Worm (Caenorhabditis elegans) whole organism, mixed stage, embryonic: ENCODE results near the gene F59A6.3.

Source experiments
- bed-3 ChIP-seq: fragments of 200-800 bp; sonication (Bioruptor generic); optimal IDR thresholded peaks from 3 replicates; lab custom pipeline; 2018; ENCODE audit warnings: mild to moderate bottlenecking, missing genetic modification characterization, moderate library complexity, missing compliant biosample characterization
- blmp-1 ChIP-seq: fragments of 150-350 bp; optimal IDR thresholded peaks from 2 replicates; lab custom pipeline; 2014; ENCODE audit warnings: missing biosample characterization, missing genetic modification characterization
- ceh-39 ChIP-seq: fragments of 150-350 bp; optimal IDR thresholded peaks from 2 replicates; lab custom pipeline; 2014; ENCODE audit warnings: missing biosample characterization, missing genetic modification characterization
- ceh-43 ChIP-seq: fragments of 200-800 bp; sonication (Bioruptor generic); optimal IDR thresholded peaks from 2 replicates; lab custom pipeline; 2018; ENCODE audit warnings: mild to moderate bottlenecking, missing genetic modification characterization, moderate library complexity, missing compliant biosample characterization
- ceh-83 ChIP-seq: fragments of 200-800 bp; sonication (Bioruptor generic); optimal IDR thresholded peaks from 2 replicates; lab custom pipeline; 2018; ENCODE audit warnings: mild to moderate bottlenecking, missing genetic modification characterization, missing compliant biosample characterization
- ces-1 ChIP-seq: fragments of 150-350 bp; optimal IDR thresholded peaks from 2 replicates; lab custom pipeline; 2014; ENCODE audit warnings: missing biosample characterization, missing genetic modification reagents, missing genetic modification characterization
- cnd-1 ChIP-seq: fragments of 200-800 bp; sonication (Bioruptor generic); optimal IDR thresholded peaks from 2 replicates; lab custom pipeline; 2018; ENCODE audit warnings: mild to moderate bottlenecking, missing genetic modification characterization, missing compliant biosample characterization
- drap-1 ChIP-seq: fragments of 200-800 bp; sonication (Bioruptor generic); optimal IDR thresholded peaks from 3 replicates; lab custom pipeline; 2018; ENCODE audit warnings: mild to moderate bottlenecking, missing genetic modification characterization, missing compliant biosample characterization
- elt-1 ChIP-seq: sonication (generic microtip); optimal IDR thresholded peaks from 2 replicates; lab custom pipeline; 2017; ENCODE audit warnings: missing genetic modification characterization, mild to moderate bottlenecking, missing compliant biosample characterization, antibody characterized with exemption, moderate library complexity, borderline replicate concordance; ENCODE audit not compliant: insufficient read depth
- elt-3 ChIP-seq: fragments of 150-350 bp; optimal IDR thresholded peaks from 2 replicates; lab custom pipeline; 2014; ENCODE audit warnings: missing biosample characterization, missing genetic modification characterization
- flh-1 ChIP-seq: fragments of 200-800 bp; sonication (Bioruptor generic); optimal IDR thresholded peaks from 2 replicates; lab custom pipeline; 2018; ENCODE audit warnings: mild to moderate bottlenecking, missing genetic modification characterization, moderate library complexity, missing compliant biosample characterization
- ham-2 ChIP-seq: fragments of 200-800 bp; sonication (Bioruptor generic); optimal IDR thresholded peaks from 2 replicates; lab custom pipeline; 2018; ENCODE audit warnings: mild to moderate bottlenecking, missing genetic modification characterization, missing compliant biosample characterization
- hlh-1 ChIP-seq: fragments of 150-350 bp; optimal IDR thresholded peaks from 2 replicates; lab custom pipeline; 2014; ENCODE audit warnings: missing biosample characterization, missing genetic modification reagents, missing genetic modification characterization
- lin-13 ChIP-seq: fragments of 150-350 bp; optimal IDR thresholded peaks from 2 replicates; lab custom pipeline; 2014; ENCODE audit warnings: missing biosample characterization, missing genetic modification characterization
- lin-32 ChIP-seq: fragments of 200-800 bp; sonication (Bioruptor generic); optimal IDR thresholded peaks from 2 replicates; lab custom pipeline; 2018; ENCODE audit warnings: mild to moderate bottlenecking, missing genetic modification characterization, missing compliant biosample characterization
- lsy-2 ChIP-seq: fragments of 150-350 bp; optimal IDR thresholded peaks from 2 replicates; lab custom pipeline; 2014; ENCODE audit warnings: missing biosample characterization, missing genetic modification characterization
- mab-5 ChIP-seq: fragments of 150-350 bp; optimal IDR thresholded peaks from 2 replicates; lab custom pipeline; 2014; ENCODE audit warnings: missing biosample characterization, missing genetic modification characterization
- mep-1 ChIP-seq: fragments of 150-350 bp; optimal IDR thresholded peaks from 2 replicates; lab custom pipeline; 2017; ENCODE audit warnings: missing biosample characterization, missing genetic modification reagents, missing genetic modification characterization, inconsistent platforms
- mls-2 ChIP-seq: sonication (generic microtip); optimal IDR thresholded peaks from 2 replicates; lab custom pipeline; 2016; ENCODE audit warnings: mild to moderate bottlenecking, missing genetic modification characterization, moderate library complexity, missing compliant biosample characterization
- nhr-12 ChIP-seq: fragments of 150-350 bp; optimal IDR thresholded peaks from 2 replicates; lab custom pipeline; 2014; ENCODE audit warnings: missing biosample characterization, missing genetic modification characterization
- nhr-2 ChIP-seq: fragments of 150-350 bp; optimal IDR thresholded peaks from 2 replicates; lab custom pipeline; 2014; ENCODE audit warnings: missing biosample characterization, missing genetic modification characterization
- nhr-28 ChIP-seq: fragments of 150-350 bp; optimal IDR thresholded peaks from 2 replicates; lab custom pipeline; 2014; ENCODE audit warnings: missing biosample characterization, missing genetic modification characterization
- nhr-76 ChIP-seq: sonication (generic microtip); optimal IDR thresholded peaks from 2 replicates; lab custom pipeline; 2017; ENCODE audit warnings: missing biosample characterization, missing genetic modification characterization
- pha-4 ChIP-seq: fragments of 150-350 bp; optimal IDR thresholded peaks from 2 replicates; lab custom pipeline; 2018; ENCODE audit warnings: missing biosample characterization, missing genetic modification reagents, missing genetic modification characterization
- sem-2 ChIP-seq: fragments of 200-800 bp; sonication (Bioruptor generic); optimal IDR thresholded peaks from 2 replicates; lab custom pipeline; 2018; ENCODE audit warnings: mild to moderate bottlenecking, missing genetic modification characterization, missing compliant biosample characterization
- sptf-1 ChIP-seq: sonication (generic microtip); optimal IDR thresholded peaks from 2 replicates; lab custom pipeline; 2017; ENCODE audit warnings: mild to moderate bottlenecking, missing genetic modification characterization, moderate library complexity, missing compliant biosample characterization
- unc-120 ChIP-seq: sonication (generic microtip); optimal IDR thresholded peaks from 2 replicates; lab custom pipeline; 2017; ENCODE audit warnings: missing genetic modification characterization, missing compliant biosample characterization; ENCODE audit not compliant: poor library complexity, severe bottlenecking
- unc-39 ChIP-seq: fragments of 150-350 bp; optimal IDR thresholded peaks from 2 replicates; lab custom pipeline; 2014; ENCODE audit warnings: missing biosample characterization, missing genetic modification characterization
- unc-62 ChIP-seq: fragments of 150-350 bp; optimal IDR thresholded peaks from 2 replicates; lab custom pipeline; 2014; ENCODE audit warnings: missing biosample characterization, missing genetic modification reagents, missing genetic modification characterization
- zip-8 ChIP-seq: fragments of 150-350 bp; optimal IDR thresholded peaks from 2 replicates; lab custom pipeline; 2014; ENCODE audit warnings: missing biosample characterization, missing genetic modification characterization
- ztf-11 ChIP-seq: fragments of 150-350 bp; optimal IDR thresholded peaks from 2 replicates; lab custom pipeline; 2014; ENCODE audit warnings: missing biosample characterization, missing genetic modification characterization

The F59A6.3 gene

DNA sequence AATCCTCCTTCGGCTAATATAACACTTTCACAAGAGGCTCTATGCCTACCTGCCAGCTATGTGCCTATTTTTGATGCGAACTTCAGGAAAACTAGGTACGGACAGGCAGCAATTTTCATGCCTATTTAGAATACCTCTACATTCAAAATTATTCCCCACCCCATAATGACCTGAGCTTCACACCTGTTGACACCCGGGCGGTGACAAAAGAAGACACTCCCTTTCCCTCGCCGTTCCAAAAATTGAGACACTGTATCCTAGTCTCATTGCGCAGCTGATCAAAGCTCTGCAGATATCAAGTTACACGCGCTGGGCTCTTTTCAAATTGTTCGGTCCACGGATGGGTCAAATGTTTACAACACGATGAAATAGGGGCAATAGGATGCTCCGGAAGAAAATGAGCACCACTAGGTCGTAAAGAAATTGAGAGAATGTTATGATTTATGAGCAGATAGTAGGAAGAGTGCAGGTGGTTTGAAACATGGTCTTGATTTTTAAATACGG lies 33.6 kb upstream of the F59A6.3 start:
- TF ChIP-seq sem-2 (GFP tag; lab: Kevin White, UChicago) (no peak), lin-32 (peak; percentile 54), drap-1 (no peak), nhr-76 (no peak)

DNA sequence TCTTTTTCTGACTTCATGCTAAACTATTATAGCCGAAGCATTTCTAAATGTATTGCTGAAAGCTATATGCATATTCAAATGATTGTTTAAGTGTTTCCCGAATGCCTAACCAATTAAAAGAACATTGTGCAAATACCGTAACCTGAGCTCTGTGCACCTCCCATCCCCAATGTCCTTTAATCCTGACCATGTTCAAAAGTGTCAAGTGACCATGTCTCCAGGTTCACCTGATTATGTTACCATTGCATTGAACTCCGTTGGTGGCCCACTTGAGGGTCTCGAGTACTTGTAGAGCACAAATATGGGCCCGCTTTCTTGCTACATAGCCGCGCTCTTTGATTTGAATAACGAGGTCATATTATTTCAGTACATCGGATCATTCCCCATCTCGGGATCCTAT lies 32.8 kb upstream of the F59A6.3 start:
- peak; percentile 67 for TF ChIP-seq nhr-2
- TF ChIP-seq ztf-11 (tag; lab: Kevin White, UChicago) = no peak
- TF ChIP-seq pha-4 (tag; lab: Kevin White, UChicago) = peak; percentile 24

DNA sequence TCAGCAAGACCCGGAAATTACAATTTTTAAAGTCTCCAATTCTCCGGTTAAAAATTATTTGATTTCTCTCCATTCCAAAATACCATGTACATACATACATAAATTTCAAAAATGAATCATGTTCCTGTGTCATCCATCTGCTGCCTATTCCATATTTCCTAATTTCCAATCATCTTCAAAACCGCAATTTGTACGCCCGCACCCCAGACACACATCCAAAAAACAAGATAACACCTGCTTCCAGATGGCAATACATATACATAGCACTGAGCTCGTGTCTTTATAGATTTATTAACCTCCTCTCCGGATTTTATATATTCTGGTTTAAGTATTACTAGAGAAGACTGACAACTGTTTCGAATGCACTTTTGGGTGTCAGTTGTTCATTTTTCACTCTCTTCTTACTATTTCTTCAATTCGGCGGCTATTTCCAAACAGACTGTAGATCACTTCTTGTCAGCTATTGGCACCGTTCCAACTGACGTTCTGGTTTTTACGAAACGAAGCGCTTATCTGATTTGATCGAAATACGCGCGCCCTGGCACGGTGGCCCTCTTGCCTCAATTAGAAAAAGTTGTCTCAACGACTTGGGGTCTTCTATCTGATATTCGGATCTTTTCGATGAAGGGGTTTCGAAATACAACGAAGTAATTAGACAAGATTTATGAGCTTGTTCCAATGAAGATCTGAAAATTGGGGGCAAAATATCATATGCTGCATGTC lies 26.3 kb upstream of the F59A6.3 start:
- TF ChIP-seq unc-62 (no peak), mls-2 (no peak), hlh-1 (tag; lab: Kevin White, UChicago) (peak; percentile 21), lin-32 (peak; percentile 92)

DNA sequence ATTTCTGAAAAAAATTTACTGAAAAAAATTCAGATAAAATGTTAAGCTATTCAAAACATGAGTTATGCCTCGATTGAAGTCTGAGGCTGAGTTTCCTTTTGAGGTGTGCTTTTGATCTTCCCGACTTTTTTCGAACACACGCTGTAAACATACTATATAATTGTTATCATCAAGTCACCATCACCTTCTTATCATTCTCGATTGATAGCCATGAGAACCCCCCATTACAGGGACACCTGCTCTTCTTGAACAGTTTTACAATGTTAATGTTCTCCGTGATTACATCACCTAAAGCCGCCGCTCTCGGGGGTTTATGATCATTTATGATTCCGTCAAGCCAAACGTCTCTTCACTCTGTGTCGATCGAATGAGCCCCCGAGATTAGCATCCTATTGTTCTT lies 24.0 kb upstream of the F59A6.3 start:
- TF ChIP-seq ham-2 (GFP tag; lab: Kevin White, UChicago) = no peak
- no peak for TF ChIP-seq unc-62
- TF ChIP-seq ztf-11 (tag; lab: Kevin White, UChicago) = no peak
- TF ChIP-seq hlh-1 (tag; lab: Kevin White, UChicago) = no peak
- TF ChIP-seq bed-3 (GFP tag; lab: Kevin White, UChicago) = no peak
- no peak for TF ChIP-seq elt-1 (tag; lab: Kevin White, UChicago)
- no peak for TF ChIP-seq mep-1 (tag; lab: Kevin White, UChicago)
- TF ChIP-seq, all 35 proteins: peak for 0

DNA sequence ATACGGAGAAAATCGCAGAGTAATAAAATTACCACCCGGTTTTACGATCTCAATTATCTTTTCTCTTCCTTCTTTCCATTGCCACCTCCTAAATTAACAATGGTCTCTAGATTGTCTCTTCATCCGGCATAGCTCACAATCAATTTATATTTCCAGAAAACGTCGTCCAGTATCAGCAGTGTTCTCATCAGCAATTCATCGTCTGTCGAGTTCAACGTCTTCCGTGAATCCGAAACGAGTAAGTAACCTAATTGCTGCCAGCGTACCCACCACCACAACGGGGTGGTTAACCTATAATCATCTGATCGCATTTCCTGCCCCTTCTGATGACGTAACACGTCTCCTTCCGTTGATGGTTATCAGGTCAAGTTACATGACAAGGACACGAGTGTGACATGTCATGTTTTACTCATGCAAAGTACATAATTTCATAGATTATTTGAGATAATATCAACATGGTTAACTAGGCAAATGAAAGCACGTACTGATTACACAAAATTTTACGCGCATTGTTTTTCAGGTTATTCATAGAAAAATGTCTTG lies 22.1 kb upstream of the F59A6.3 start:
- TF ChIP-seq ceh-39 (no peak), hlh-1 (tag; lab: Kevin White, UChicago) (no peak), nhr-76 (no peak), elt-3 (tag; lab: Kevin White, UChicago) (no peak), lin-32 (no peak), sptf-1 (tag; lab: Kevin White, UChicago) (peak; percentile 1), pha-4 (tag; lab: Kevin White, UChicago) (no peak), drap-1 (no peak), mep-1 (tag; lab: Kevin White, UChicago) (no peak), flh-1 (GFP tag; lab: Kevin White, UChicago) (no peak), unc-120 (tag; lab: Kevin White, UChicago) (no peak), zip-8 (tag; lab: Kevin White, UChicago) (peak; percentile 82), ham-2 (GFP tag; lab: Kevin White, UChicago) (no peak), nhr-28 (tag; lab: Kevin White, UChicago) (no peak), nhr-12 (tag; lab: Kevin White, UChicago) (no peak), blmp-1 (tag; lab: Kevin White, UChicago) (no peak), ceh-43 (GFP tag; lab: Kevin White, UChicago) (no peak), unc-62 (peak; percentile 60), mls-2 (no peak), cnd-1 (no peak), mab-5 (tag; lab: Kevin White, UChicago) (no peak), ztf-11 (tag; lab: Kevin White, UChicago) (no peak), unc-39 (tag; lab: Kevin White, UChicago) (no peak), ceh-83 (GFP tag; lab: Kevin White, UChicago) (peak; percentile 58), sem-2 (GFP tag; lab: Kevin White, UChicago) (no peak), lin-13 (no peak), elt-1 (tag; lab: Kevin White, UChicago) (peak; percentile 87), nhr-2 (peak; percentile 93), lsy-2 (tag; lab: Kevin White, UChicago) (no peak), ces-1 (GFP tag; lab: Kevin White, UChicago) (peak; percentile 15)
